Fruit fly (Drosophila melanogaster): ENCODE measurements around the gene CG46025.
"Not testable (repeated sequence)": the region's sequence is repeated elsewhere in the genome, so short reads cannot be mapped to it uniquely, and the experiment has no call there.

CG46025 gene

DNA sequence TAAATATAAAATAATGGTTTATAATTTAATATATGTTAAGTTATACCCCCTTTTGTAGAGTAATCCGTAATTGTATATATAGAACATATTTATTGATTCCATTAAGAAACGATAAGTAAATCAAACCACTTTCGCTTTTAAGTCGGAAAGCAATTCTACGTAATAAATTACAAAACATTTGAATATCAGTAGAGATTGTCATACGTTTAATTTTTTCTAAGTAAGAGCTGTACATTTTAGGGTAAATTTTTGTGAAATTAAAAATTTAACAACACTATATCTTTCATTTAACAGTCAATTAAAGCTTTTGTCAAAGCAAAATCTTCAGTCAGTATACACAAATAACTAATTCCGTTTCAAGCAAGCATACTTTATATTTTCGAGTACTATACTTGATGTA is at the start of gene CG46025:
TSS of gene CG46025 (plus strand) at position 301 of the 400 bp plus-strand sequence.
- TF ChIP-seq CG17801 (GFP tag; optimal IDR thresholded peaks at IDR 0.05; ENCODE audit: partially characterized antibody) = no peak

- no peak for TF ChIP-seq CG17801 (GFP tag; optimal IDR thresholded peaks at IDR 0.05; ENCODE audit: partially characterized antibody)
These were observed 43.4 kb upstream of the CG46025 start, which contains the start of gene Ntl for dm6 chr2L:7710580-7710979. Gene Ntl, plus strand, starts transcription at chr2L:7710880.

DNA sequence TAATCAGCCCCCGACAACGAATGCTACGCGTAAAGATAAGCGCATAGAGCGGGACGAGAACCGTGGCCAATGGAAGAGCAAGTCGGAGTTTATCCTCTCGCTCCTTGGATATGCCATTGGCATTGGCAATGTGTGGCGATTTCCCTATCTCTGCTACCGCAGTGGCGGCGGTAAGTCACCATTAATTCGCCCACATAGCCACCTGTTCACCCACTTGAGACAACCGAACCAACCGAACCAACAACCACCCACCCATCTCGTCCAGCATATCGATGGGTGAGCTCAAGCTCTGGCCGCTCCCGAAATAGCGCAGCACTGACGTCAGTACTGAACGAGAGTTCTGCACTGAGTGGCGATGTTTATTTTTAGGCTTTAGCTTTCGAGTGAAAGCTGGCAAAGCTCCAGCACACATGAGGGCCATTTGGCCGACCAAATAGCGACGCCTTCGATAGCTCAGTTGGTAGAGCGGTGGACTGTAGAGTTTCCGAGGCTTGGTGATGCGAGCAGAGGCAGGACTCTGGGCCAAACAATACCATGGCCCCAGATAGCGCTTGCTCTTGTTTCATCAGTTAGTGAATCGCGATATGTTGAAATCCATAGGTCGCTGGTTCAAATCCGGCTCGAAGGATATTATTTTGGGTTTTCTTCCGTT is 42.8 kb upstream of the CG46025 start:
- no peak for TF ChIP-seq CG17801 (GFP tag; optimal IDR thresholded peaks at IDR 0.05; ENCODE audit: partially characterized antibody)

DNA sequence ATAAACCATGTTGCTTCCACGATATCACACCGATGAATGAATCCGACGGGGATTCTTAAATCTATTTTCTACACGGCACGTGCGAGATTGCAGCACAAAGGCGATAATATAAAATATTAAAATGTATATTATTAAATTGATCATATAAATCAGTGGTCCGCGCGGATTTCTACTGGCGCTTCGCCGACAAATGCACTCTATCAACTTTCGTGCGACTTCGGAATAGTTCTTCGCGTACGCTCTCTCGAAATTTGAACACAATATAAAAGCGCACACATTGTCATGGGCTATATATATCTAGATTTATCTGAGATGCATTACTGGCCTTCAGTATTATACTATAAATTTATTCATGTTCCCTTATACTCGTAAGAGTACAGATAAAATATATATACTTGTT is 37.4 kb upstream of the CG46025 start, which contains the start of gene CG33296:
TSS of gene CG33296 (minus strand) at position 101 of the 400 bp plus-strand sequence.
- no peak for TF ChIP-seq CG17801 (GFP tag; optimal IDR thresholded peaks at IDR 0.05; ENCODE audit: partially characterized antibody)

DNA sequence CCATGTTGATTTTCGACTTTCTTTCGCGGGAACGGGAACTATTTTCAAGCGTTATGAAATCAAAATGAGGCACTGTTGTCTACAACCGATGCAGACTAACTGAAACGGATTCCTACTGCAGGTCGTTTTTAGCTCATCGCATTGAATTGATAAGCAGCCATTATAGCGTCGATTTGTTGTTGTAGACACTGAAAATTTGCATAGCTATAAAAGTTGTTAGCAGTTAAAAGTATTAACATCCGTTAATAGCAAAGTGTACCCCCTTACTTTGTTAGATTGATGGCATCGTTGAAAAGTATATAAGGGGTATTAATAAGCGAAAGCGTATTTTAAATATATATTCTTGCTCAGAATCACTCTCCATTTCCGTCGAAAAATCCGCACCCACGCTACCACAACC is 34.6 kb upstream of the CG46025 start, which contains the start of gene CG13793:
TSS of gene CG13793 (minus strand) at position 101 of the 400 bp plus-strand sequence.
- TF ChIP-seq CG17801 (GFP tag; optimal IDR thresholded peaks at IDR 0.05; ENCODE audit: partially characterized antibody) = no peak

dm6 chr2L:7722102-7722501 is 31.9 kb upstream of the CG46025 start:
- TF ChIP-seq CG17801 (GFP tag; optimal IDR thresholded peaks at IDR 0.05; ENCODE audit: partially characterized antibody) = no peak

DNA sequence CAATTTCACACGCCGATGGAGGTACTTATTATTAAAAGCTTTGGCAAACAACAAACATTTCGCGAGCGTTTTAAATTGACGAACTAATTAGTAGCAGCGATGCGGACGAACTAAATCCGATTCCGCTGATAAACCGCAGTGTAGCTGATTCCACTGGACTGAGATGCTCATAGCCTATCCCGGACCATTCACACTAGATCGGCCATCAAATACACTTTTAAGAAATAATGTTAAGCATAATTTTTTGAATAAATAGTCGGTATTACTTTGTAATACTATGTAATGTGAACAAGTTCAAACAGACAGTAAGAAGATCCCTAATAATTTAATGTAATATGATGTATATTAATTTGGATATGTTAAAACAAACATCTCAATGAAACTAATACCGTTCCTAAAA is 31.3 kb upstream of the CG46025 start, which contains the start of gene CG13794:
TSS of gene CG13794 (minus strand) at position 101 of the 400 bp plus-strand sequence.
- no peak for TF ChIP-seq CG17801 (GFP tag; optimal IDR thresholded peaks at IDR 0.05; ENCODE audit: partially characterized antibody)

- TF ChIP-seq CG17801 (GFP tag; optimal IDR thresholded peaks at IDR 0.05; ENCODE audit: partially characterized antibody) = no peak
These were observed 27.5 kb upstream of the CG46025 start, which contains the start of gene CG13795 for dm6 chr2L:7726268-7726997. Gene CG13795, minus strand, starts transcription at chr2L:7726298.

DNA sequence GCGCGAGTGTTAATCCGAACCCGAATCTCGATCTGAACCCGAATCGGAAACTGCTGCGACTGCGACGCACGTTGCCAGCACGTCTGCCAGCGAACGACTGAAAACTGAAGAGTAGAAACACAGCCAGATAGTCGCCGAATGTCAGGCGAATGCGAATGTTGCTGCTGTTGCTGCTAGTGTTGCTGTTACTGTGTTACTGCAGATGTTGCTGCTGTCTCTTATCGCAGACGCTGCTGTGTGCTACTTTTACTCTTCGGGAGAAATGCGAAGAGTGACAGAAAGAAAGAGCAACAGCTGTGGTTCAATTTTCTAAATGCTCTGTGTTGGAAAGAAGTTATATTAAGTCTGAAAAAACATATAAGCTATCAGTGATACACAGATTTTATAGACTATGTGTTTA is 21.4 kb upstream of the CG46025 start, which contains the start of gene CG13796:
TSS of gene CG13796 (minus strand) at position 101 of the 400 bp plus-strand sequence.
- not testable (repeated sequence) for TF ChIP-seq CG17801 (GFP tag; optimal IDR thresholded peaks at IDR 0.05; ENCODE audit: partially characterized antibody)

dm6 chr2L:7738709-7739108 is 15.3 kb upstream of the CG46025 start, which contains the start of gene CG31904:
Gene CG31904, minus strand, starts transcription at chr2L:7738809.
- TF ChIP-seq CG17801 (GFP tag; optimal IDR thresholded peaks at IDR 0.05; ENCODE audit: partially characterized antibody) = not testable (repeated sequence)

DNA sequence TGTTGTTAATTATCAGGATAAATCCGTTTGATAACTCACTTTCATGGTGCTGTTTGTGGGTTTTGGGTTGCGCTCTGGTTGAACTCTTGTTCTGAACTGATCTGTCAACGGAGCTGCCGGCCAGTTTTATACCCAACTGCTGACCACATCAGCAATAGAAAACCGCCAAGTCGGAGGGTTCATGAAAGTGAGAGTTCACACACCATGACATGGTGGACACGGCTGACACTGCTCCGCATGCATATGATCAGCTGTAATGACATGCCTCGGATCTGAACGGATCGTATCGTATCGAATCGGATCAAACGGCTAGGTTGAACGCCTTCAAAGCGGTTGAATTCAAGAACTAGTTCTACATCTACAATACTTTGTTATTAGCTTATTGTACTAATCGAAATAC is 12.5 kb upstream of the CG46025 start, which contains the start of gene Acp1:
TSS of gene Acp1 (minus strand) at position 101 of the 400 bp plus-strand sequence.
- TF ChIP-seq CG17801 (GFP tag; optimal IDR thresholded peaks at IDR 0.05; ENCODE audit: partially characterized antibody) = no peak

DNA sequence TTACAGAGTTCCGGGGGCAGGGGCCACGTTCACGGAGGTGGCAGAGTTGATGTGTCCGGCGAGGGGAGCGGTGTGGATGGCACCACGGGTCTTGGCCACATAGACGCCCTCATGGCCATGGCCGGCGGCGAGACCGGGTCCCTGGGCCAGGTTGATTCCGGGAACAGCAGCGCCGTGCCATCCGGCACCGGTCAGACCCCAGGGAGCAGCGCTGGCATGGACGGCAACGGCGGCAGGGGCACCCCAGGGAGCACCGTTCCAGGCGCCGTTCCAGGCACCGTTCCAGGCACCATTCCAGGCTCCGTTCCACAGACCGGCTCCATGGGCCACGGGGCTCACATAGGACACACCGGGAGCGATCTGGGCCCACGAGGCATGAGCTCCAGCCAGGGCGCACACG is 9.8 kb upstream of the CG46025 start:
- no peak for TF ChIP-seq CG17801 (GFP tag; optimal IDR thresholded peaks at IDR 0.05; ENCODE audit: partially characterized antibody)

dm6 chr2L:7744739-7745138 is 9.2 kb upstream of the CG46025 start, which contains the start of gene CG7214:
Gene CG7214, minus strand, starts transcription at chr2L:7744839.
- no peak for TF ChIP-seq CG17801 (GFP tag; optimal IDR thresholded peaks at IDR 0.05; ENCODE audit: partially characterized antibody)

- no peak for TF ChIP-seq CG17801 (GFP tag; optimal IDR thresholded peaks at IDR 0.05; ENCODE audit: partially characterized antibody)
These were observed 7.0 kb upstream of the CG46025 start, which contains the start of gene ATPsynGL for dm6 chr2L:7746975-7747374. Gene ATPsynGL, plus strand, starts transcription at chr2L:7747275.

- TF ChIP-seq CG17801 (GFP tag; optimal IDR thresholded peaks at IDR 0.05; ENCODE audit: partially characterized antibody) = no peak
These were observed 3.3 kb upstream of the CG46025 start for dm6 chr2L:7750631-7751161.
